Fruit fly (Drosophila melanogaster) Kc167 (cell line): ENCODE data around the gene ppk19.

Source experiments
- Sin3A ChIP-seq: fragments of >200 bp; optimal IDR thresholded peaks from 2 replicates; lab custom pipeline; 2018; ENCODE audit warnings: missing external identifiers
- h ChIP-seq: fragments of >200 bp; optimal IDR thresholded peaks from 3 replicates; lab custom pipeline; 2018; ENCODE audit warnings: missing external identifiers

DNA sequence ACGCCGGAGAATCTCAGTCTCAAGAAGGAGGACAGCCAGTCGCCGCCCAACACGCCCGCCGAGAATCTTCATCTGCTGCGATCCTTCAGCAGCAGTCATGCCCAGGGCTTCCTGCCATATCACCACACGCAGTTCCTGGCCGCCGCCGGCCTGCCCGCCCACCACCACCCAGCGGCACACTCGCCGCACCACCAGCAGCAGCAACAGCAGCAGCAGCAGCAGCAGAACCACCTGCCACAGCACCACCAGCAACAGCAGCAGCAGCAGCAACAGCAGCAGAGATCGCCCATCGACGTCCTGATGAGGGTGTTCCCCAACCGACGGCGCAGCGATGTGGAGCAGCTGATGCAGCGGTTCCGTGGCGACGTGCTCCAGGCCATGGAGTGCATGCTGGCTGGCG lies 23.5 kb downstream of the ppk19 start:
- TF ChIP-seq h (lab: Kevin White, UChicago) (no peak), Sin3A (no peak)
